Fruit fly (Drosophila melanogaster): ENCODE results near the gene Mal-B2.

- TF ChIP-seq Hr96 (GFP tag; optimal IDR thresholded peaks at IDR 0.05): no peak
- no peak for TF ChIP-seq CG33017 (tag; optimal IDR thresholded peaks at IDR 0.05)
- no peak for TF ChIP-seq pad (GFP tag; optimal IDR thresholded peaks at IDR 0.05)
- no peak for TF ChIP-seq tj (GFP tag; optimal IDR thresholded peaks at IDR 0.05)
- TF ChIP-seq CG1620 (GFP tag; optimal IDR thresholded peaks at IDR 0.05): no peak
- TF ChIP-seq Crg-1 (GFP tag; optimal IDR thresholded peaks at IDR 0.05): no peak
- TF ChIP-seq ovo (GFP tag; optimal IDR thresholded peaks at IDR 0.05): no peak
- no peak for TF ChIP-seq CG7101 (tag; optimal IDR thresholded peaks at IDR 0.05)
Measured at dm6 chr2L:11870867-11871452, 21.2 kb downstream of the Mal-B2 start.

Data from whole organism, adult.